Worm (Caenorhabditis elegans) whole organism, midembryonic: ENCODE results near the gene Y39E4B.13.

ENCODE experiments used
- T22C8.4 ChIP-seq: fragments of 200-800 bp; sonication (Bioruptor generic); IDR thresholded peaks from 2 replicates; pipeline ENCODE4 v1.3.6; 2022; ENCODE audit warnings: missing genetic modification characterization, missing compliant biosample characterization
- cog-1 ChIP-seq: sonication (generic microtip); optimal IDR thresholded peaks from 2 replicates; lab custom pipeline; 2016; ENCODE audit warnings: missing genetic modification characterization, missing compliant biosample characterization
- flt-1 ChIP-seq: fragments of 200-800 bp; sonication (Bioruptor generic); IDR thresholded peaks from 2 replicates; pipeline ENCODE4 v1.3.6; 2022; ENCODE audit warnings: missing genetic modification characterization, missing compliant biosample characterization
- klf-2 ChIP-seq: fragments of 200-800 bp; sonication (Bioruptor generic); conservative IDR thresholded peaks from 2 replicates; pipeline ENCODE4 v1.3.6; 2022; ENCODE audit warnings: missing genetic modification reagents, missing genetic modification characterization, missing compliant biosample characterization
- med-1 ChIP-seq: sonication (generic microtip); optimal IDR thresholded peaks from 2 replicates; lab custom pipeline; 2017; ENCODE audit warnings: missing genetic modification characterization, mild to moderate bottlenecking, missing compliant biosample characterization, antibody characterized with exemption, missing genetic modification reagents; ENCODE audit not compliant: insufficient read depth
- ref-1 ChIP-seq: fragments of 200-800 bp; sonication (Bioruptor generic); conservative IDR thresholded peaks from 2 replicates; pipeline ENCODE4 v1.3.6; 2022; ENCODE audit warnings: missing genetic modification reagents, missing genetic modification characterization, missing compliant biosample characterization
- tab-1 ChIP-seq: fragments of 200-800 bp; sonication (Bioruptor generic); IDR thresholded peaks from 2 replicates; pipeline ENCODE4 v1.3.6; 2022; ENCODE audit warnings: missing genetic modification characterization, missing compliant biosample characterization
- ztf-23 ChIP-seq: fragments of 200-800 bp; sonication (Bioruptor generic); IDR thresholded peaks from 2 replicates; pipeline ENCODE4 v1.3.6; 2022; ENCODE audit warnings: missing genetic modification reagents, missing genetic modification characterization, missing compliant biosample characterization
- ztf-29 ChIP-seq: fragments of 200-800 bp; sonication (Bioruptor generic); IDR thresholded peaks from 2 replicates; pipeline ENCODE4 v1.3.6; 2022; ENCODE audit warnings: missing genetic modification reagents, missing genetic modification characterization, missing compliant biosample characterization

Gene Y39E4B.13

ce11 chrIII:13118460-13118859 is 27.5 kb downstream of the Y39E4B.13 start:
- TF ChIP-seq med-1 (GFP tag; lab: Kevin White, UChicago) (no peak), cog-1 (tag; lab: Kevin White, UChicago) (no peak), tab-1 (GFP tag; lab: Robert Waterston, UW) (no peak), T22C8.4 (GFP tag; lab: Robert Waterston, UW) (no peak), flt-1 (GFP tag; lab: Robert Waterston, UW) (no peak), klf-2 (GFP tag; lab: Robert Waterston, UW) (no peak), ztf-29 (GFP tag; lab: Robert Waterston, UW) (no peak), ref-1 (GFP tag; lab: Robert Waterston, UW) (no peak), ztf-23 (GFP tag; lab: Robert Waterston, UW) (no peak)

- no peak for TF ChIP-seq ztf-29 (GFP tag; lab: Robert Waterston, UW)
- no peak for TF ChIP-seq tab-1 (GFP tag; lab: Robert Waterston, UW)
- TF ChIP-seq klf-2 (GFP tag; lab: Robert Waterston, UW) = no peak
- TF ChIP-seq ztf-23 (GFP tag; lab: Robert Waterston, UW) = no peak
- TF ChIP-seq cog-1 (tag; lab: Kevin White, UChicago) = no peak
- TF ChIP-seq ref-1 (GFP tag; lab: Robert Waterston, UW) = no peak
These were observed 28.6 kb downstream of the Y39E4B.13 start, which contains the start of gene zig-8 for ce11 chrIII:13119520-13119919. zig-8 (plus strand) TSS chrIII:13119820.

- TF ChIP-seq T22C8.4 (GFP tag; lab: Robert Waterston, UW) (no peak), tab-1 (GFP tag; lab: Robert Waterston, UW) (no peak), flt-1 (GFP tag; lab: Robert Waterston, UW) (no peak)
These were observed 32.5 kb downstream of the Y39E4B.13 start for ce11 chrIII:13123440-13123839.

- TF ChIP-seq ztf-29 (GFP tag; lab: Robert Waterston, UW) (no peak), klf-2 (GFP tag; lab: Robert Waterston, UW) (no peak), T22C8.4 (GFP tag; lab: Robert Waterston, UW) (no peak), cog-1 (tag; lab: Kevin White, UChicago) (no peak), ztf-23 (GFP tag; lab: Robert Waterston, UW) (no peak), med-1 (GFP tag; lab: Kevin White, UChicago) (no peak), ref-1 (GFP tag; lab: Robert Waterston, UW) (no peak), tab-1 (GFP tag; lab: Robert Waterston, UW) (no peak), flt-1 (GFP tag; lab: Robert Waterston, UW) (no peak)
These were observed 36.2 kb downstream of the Y39E4B.13 start for ce11 chrIII:13127157-13127556.

ce11 chrIII:13131220-13131619 is 40.3 kb downstream of the Y39E4B.13 start:
- TF ChIP-seq T22C8.4 (GFP tag; lab: Robert Waterston, UW) = no peak
- no peak for TF ChIP-seq med-1 (GFP tag; lab: Kevin White, UChicago)
- TF ChIP-seq ztf-23 (GFP tag; lab: Robert Waterston, UW) = no peak
- no peak for TF ChIP-seq klf-2 (GFP tag; lab: Robert Waterston, UW)
- TF ChIP-seq flt-1 (GFP tag; lab: Robert Waterston, UW) = no peak
- TF ChIP-seq cog-1 (tag; lab: Kevin White, UChicago) = no peak
- TF ChIP-seq ref-1 (GFP tag; lab: Robert Waterston, UW) = no peak
- no peak for TF ChIP-seq ztf-29 (GFP tag; lab: Robert Waterston, UW)
- no peak for TF ChIP-seq tab-1 (GFP tag; lab: Robert Waterston, UW)

ce11 chrIII:13139301-13139700 is 48.4 kb downstream of the Y39E4B.13 start, which contains the start of gene bre-2:
bre-2 (minus strand) TSS chrIII:13139626.
- TF ChIP-seq ztf-23 (GFP tag; lab: Robert Waterston, UW) (no peak), med-1 (GFP tag; lab: Kevin White, UChicago) (no peak), cog-1 (tag; lab: Kevin White, UChicago) (no peak), klf-2 (GFP tag; lab: Robert Waterston, UW) (no peak), ztf-29 (GFP tag; lab: Robert Waterston, UW) (no peak), ref-1 (GFP tag; lab: Robert Waterston, UW) (no peak), T22C8.4 (GFP tag; lab: Robert Waterston, UW) (no peak), flt-1 (GFP tag; lab: Robert Waterston, UW) (no peak), tab-1 (GFP tag; lab: Robert Waterston, UW) (no peak)
